Worm (Caenorhabditis elegans) whole organism, mixed stage, embryonic: ENCODE measurements around the gene yif-1.

Source experiments
- M03D4.4 ChIP-seq: sonication (generic microtip); optimal IDR thresholded peaks from 2 replicates; lab custom pipeline; 2017; ENCODE audit warnings: mild to moderate bottlenecking, missing genetic modification characterization, missing compliant biosample characterization
- bed-3 ChIP-seq: fragments of 200-800 bp; sonication (Bioruptor generic); optimal IDR thresholded peaks from 3 replicates; lab custom pipeline; 2018; ENCODE audit warnings: mild to moderate bottlenecking, missing genetic modification characterization, moderate library complexity, missing compliant biosample characterization
- blmp-1 ChIP-seq: fragments of 150-350 bp; optimal IDR thresholded peaks from 2 replicates; lab custom pipeline; 2014; ENCODE audit warnings: missing biosample characterization, missing genetic modification characterization
- ceh-39 ChIP-seq: fragments of 150-350 bp; optimal IDR thresholded peaks from 2 replicates; lab custom pipeline; 2014; ENCODE audit warnings: missing biosample characterization, missing genetic modification characterization
- ceh-83 ChIP-seq: fragments of 200-800 bp; sonication (Bioruptor generic); optimal IDR thresholded peaks from 2 replicates; lab custom pipeline; 2018; ENCODE audit warnings: mild to moderate bottlenecking, missing genetic modification characterization, missing compliant biosample characterization
- ces-1 ChIP-seq: fragments of 150-350 bp; optimal IDR thresholded peaks from 2 replicates; lab custom pipeline; 2014; ENCODE audit warnings: missing biosample characterization, missing genetic modification reagents, missing genetic modification characterization
- cnd-1 ChIP-seq: fragments of 200-800 bp; sonication (Bioruptor generic); optimal IDR thresholded peaks from 2 replicates; lab custom pipeline; 2018; ENCODE audit warnings: mild to moderate bottlenecking, missing genetic modification characterization, missing compliant biosample characterization
- drap-1 ChIP-seq: fragments of 200-800 bp; sonication (Bioruptor generic); optimal IDR thresholded peaks from 3 replicates; lab custom pipeline; 2018; ENCODE audit warnings: mild to moderate bottlenecking, missing genetic modification characterization, missing compliant biosample characterization
- elt-1 ChIP-seq: sonication (generic microtip); optimal IDR thresholded peaks from 2 replicates; lab custom pipeline; 2017; ENCODE audit warnings: missing genetic modification characterization, mild to moderate bottlenecking, missing compliant biosample characterization, antibody characterized with exemption, moderate library complexity, borderline replicate concordance; ENCODE audit not compliant: insufficient read depth
- elt-3 ChIP-seq: fragments of 150-350 bp; optimal IDR thresholded peaks from 2 replicates; lab custom pipeline; 2014; ENCODE audit warnings: missing biosample characterization, missing genetic modification characterization
- flh-1 ChIP-seq: fragments of 200-800 bp; sonication (Bioruptor generic); optimal IDR thresholded peaks from 2 replicates; lab custom pipeline; 2018; ENCODE audit warnings: mild to moderate bottlenecking, missing genetic modification characterization, moderate library complexity, missing compliant biosample characterization
- ham-2 ChIP-seq: fragments of 200-800 bp; sonication (Bioruptor generic); optimal IDR thresholded peaks from 2 replicates; lab custom pipeline; 2018; ENCODE audit warnings: mild to moderate bottlenecking, missing genetic modification characterization, missing compliant biosample characterization
- hlh-1 ChIP-seq: fragments of 150-350 bp; optimal IDR thresholded peaks from 2 replicates; lab custom pipeline; 2014; ENCODE audit warnings: missing biosample characterization, missing genetic modification reagents, missing genetic modification characterization
- lin-13 ChIP-seq: fragments of 150-350 bp; optimal IDR thresholded peaks from 2 replicates; lab custom pipeline; 2014; ENCODE audit warnings: missing biosample characterization, missing genetic modification characterization
- lin-32 ChIP-seq: fragments of 200-800 bp; sonication (Bioruptor generic); optimal IDR thresholded peaks from 2 replicates; lab custom pipeline; 2018; ENCODE audit warnings: mild to moderate bottlenecking, missing genetic modification characterization, missing compliant biosample characterization
- lsy-2 ChIP-seq: fragments of 150-350 bp; optimal IDR thresholded peaks from 2 replicates; lab custom pipeline; 2014; ENCODE audit warnings: missing biosample characterization, missing genetic modification characterization
- mab-5 ChIP-seq: fragments of 150-350 bp; optimal IDR thresholded peaks from 2 replicates; lab custom pipeline; 2014; ENCODE audit warnings: missing biosample characterization, missing genetic modification characterization
- mep-1 ChIP-seq: fragments of 150-350 bp; optimal IDR thresholded peaks from 2 replicates; lab custom pipeline; 2017; ENCODE audit warnings: missing biosample characterization, missing genetic modification reagents, missing genetic modification characterization, inconsistent platforms
- mls-2 ChIP-seq: sonication (generic microtip); optimal IDR thresholded peaks from 2 replicates; lab custom pipeline; 2016; ENCODE audit warnings: mild to moderate bottlenecking, missing genetic modification characterization, moderate library complexity, missing compliant biosample characterization
- nhr-12 ChIP-seq: fragments of 150-350 bp; optimal IDR thresholded peaks from 2 replicates; lab custom pipeline; 2014; ENCODE audit warnings: missing biosample characterization, missing genetic modification characterization
- nhr-2 ChIP-seq: fragments of 150-350 bp; optimal IDR thresholded peaks from 2 replicates; lab custom pipeline; 2014; ENCODE audit warnings: missing biosample characterization, missing genetic modification characterization
- nhr-237 ChIP-seq: fragments of 150-350 bp; optimal IDR thresholded peaks from 2 replicates; lab custom pipeline; 2014; ENCODE audit warnings: missing biosample characterization, missing genetic modification characterization
- nhr-76 ChIP-seq: sonication (generic microtip); optimal IDR thresholded peaks from 2 replicates; lab custom pipeline; 2017; ENCODE audit warnings: missing biosample characterization, missing genetic modification characterization
- pha-4 ChIP-seq: fragments of 150-350 bp; optimal IDR thresholded peaks from 2 replicates; lab custom pipeline; 2018; ENCODE audit warnings: missing biosample characterization, missing genetic modification reagents, missing genetic modification characterization
- snpc-4 ChIP-seq: fragments of 150-350 bp; optimal IDR thresholded peaks from 2 replicates; lab custom pipeline; 2014; ENCODE audit warnings: missing biosample characterization, missing genetic modification characterization
- sptf-1 ChIP-seq: sonication (generic microtip); optimal IDR thresholded peaks from 2 replicates; lab custom pipeline; 2017; ENCODE audit warnings: mild to moderate bottlenecking, missing genetic modification characterization, moderate library complexity, missing compliant biosample characterization
- tbx-8 ChIP-seq: fragments of 200-800 bp; sonication (Bioruptor generic); optimal IDR thresholded peaks from 2 replicates; lab custom pipeline; 2018; ENCODE audit warnings: mild to moderate bottlenecking, missing genetic modification characterization, moderate library complexity, missing compliant biosample characterization
- unc-120 ChIP-seq: sonication (generic microtip); optimal IDR thresholded peaks from 2 replicates; lab custom pipeline; 2017; ENCODE audit warnings: missing genetic modification characterization, missing compliant biosample characterization; ENCODE audit not compliant: poor library complexity, severe bottlenecking
- zip-8 ChIP-seq: fragments of 150-350 bp; optimal IDR thresholded peaks from 2 replicates; lab custom pipeline; 2014; ENCODE audit warnings: missing biosample characterization, missing genetic modification characterization
- ztf-11 ChIP-seq: fragments of 150-350 bp; optimal IDR thresholded peaks from 2 replicates; lab custom pipeline; 2014; ENCODE audit warnings: missing biosample characterization, missing genetic modification characterization

The yif-1 gene

ce11 chrV:10075441-10075840, 20.7 kb upstream of the yif-1 start, which contains the start of gene F57A8.7:
Gene F57A8.7 (plus strand): TSS chrV:10075741.
- TF ChIP-seq M03D4.4 (tag; lab: Kevin White, UChicago) (no peak), ceh-83 (no peak), hlh-1 (no peak)

- TF ChIP-seq lin-13 (tag; lab: Kevin White, UChicago) (no peak), ham-2 (GFP tag; lab: Kevin White, UChicago) (no peak), pha-4 (tag; lab: Kevin White, UChicago) (no peak), nhr-2 (tag; lab: Kevin White, UChicago) (no peak), hlh-1 (no peak), ceh-83 (no peak), M03D4.4 (tag; lab: Kevin White, UChicago) (no peak), elt-1 (tag; lab: Kevin White, UChicago) (no peak), ces-1 (GFP tag; lab: Kevin White, UChicago) (no peak)
These were observed 19.1 kb upstream of the yif-1 start, which contains the start of gene F57A8.6 for ce11 chrV:10073793-10074192. Gene F57A8.6 (minus strand): TSS chrV:10073893.

ce11 chrV:10072721-10073120, 18.0 kb upstream of the yif-1 start:
- TF ChIP-seq elt-1 (tag; lab: Kevin White, UChicago) (no peak), lin-13 (tag; lab: Kevin White, UChicago) (no peak), mep-1 (tag; lab: Kevin White, UChicago) (no peak), drap-1 (GFP tag; lab: Kevin White, UChicago) (no peak), flh-1 (GFP tag; lab: Kevin White, UChicago) (no peak), tbx-8 (GFP tag; lab: Kevin White, UChicago) (no peak), nhr-12 (tag; lab: Kevin White, UChicago) (no peak), sptf-1 (tag; lab: Kevin White, UChicago) (no peak), hlh-1 (no peak), elt-3 (no peak), bed-3 (no peak), mls-2 (tag; lab: Kevin White, UChicago) (no peak), cnd-1 (tag; lab: Kevin White, UChicago) (no peak), ceh-39 (tag; lab: Kevin White, UChicago) (no peak)
- TF ChIP-seq, all 35 proteins: peak for 0

ce11 chrV:10070541-10070940, 15.8 kb upstream of the yif-1 start, which contains the start of gene nhr-192:
Gene nhr-192 (minus strand): TSS chrV:10070641.
- TF ChIP-seq lin-32 = no peak
- no peak for TF ChIP-seq ceh-83
- TF ChIP-seq nhr-76 (tag; lab: Kevin White, UChicago) = no peak
- no peak for TF ChIP-seq nhr-237 (tag; lab: Kevin White, UChicago)
- TF ChIP-seq tbx-8 (GFP tag; lab: Kevin White, UChicago) = no peak
- TF ChIP-seq mab-5 = no peak
- TF ChIP-seq lin-13 (tag; lab: Kevin White, UChicago) = no peak
- no peak for TF ChIP-seq blmp-1 (tag; lab: Kevin White, UChicago)

ce11 chrV:10066769-10067168, 12.1 kb upstream of the yif-1 start, which contains the start of gene npr-39:
Gene npr-39 (plus strand): TSS chrV:10067069.
- TF ChIP-seq ces-1 (GFP tag; lab: Kevin White, UChicago) = no peak

ce11 chrV:10065679-10066078, 11.0 kb upstream of the yif-1 start:
- TF ChIP-seq lin-13 (tag; lab: Kevin White, UChicago) = no peak
- TF ChIP-seq ztf-11 = no peak
- no peak for TF ChIP-seq nhr-2 (tag; lab: Kevin White, UChicago)
- no peak for TF ChIP-seq elt-1 (tag; lab: Kevin White, UChicago)
- no peak for TF ChIP-seq mab-5
- no peak for TF ChIP-seq zip-8 (tag; lab: Kevin White, UChicago)
- no peak for TF ChIP-seq ces-1 (GFP tag; lab: Kevin White, UChicago)
- TF ChIP-seq cnd-1 (tag; lab: Kevin White, UChicago) = no peak
- TF ChIP-seq ceh-83 = no peak
- no peak for TF ChIP-seq mep-1 (tag; lab: Kevin White, UChicago)
- TF ChIP-seq hlh-1 = no peak
- no peak for TF ChIP-seq elt-3
- TF ChIP-seq snpc-4 (tag; lab: Kevin White, UChicago) = no peak
- TF ChIP-seq blmp-1 (tag; lab: Kevin White, UChicago) = no peak
- TF ChIP-seq lsy-2 (tag; lab: Kevin White, UChicago) = no peak
- TF ChIP-seq sptf-1 (tag; lab: Kevin White, UChicago) = no peak
- no peak for TF ChIP-seq pha-4 (tag; lab: Kevin White, UChicago)
- TF ChIP-seq ham-2 (GFP tag; lab: Kevin White, UChicago) = no peak
- no peak for TF ChIP-seq unc-120 (tag; lab: Kevin White, UChicago)
